Worm (Caenorhabditis elegans) whole organism, young adult: ENCODE measurements around the gene T13A10.64.

Experiments
- F10E7.11 ChIP-seq: sonication (generic microtip); optimal IDR thresholded peaks from 2 replicates; lab custom pipeline; 2017; ENCODE audit warnings: mild to moderate bottlenecking, missing genetic modification characterization, moderate library complexity, missing compliant biosample characterization
- F52B5.7 ChIP-seq: sonication (generic microtip); optimal IDR thresholded peaks from 2 replicates; lab custom pipeline; 2016; ENCODE audit warnings: mild to moderate bottlenecking, missing genetic modification characterization, missing compliant biosample characterization
- F55B11.4 ChIP-seq: sonication (generic microtip); optimal IDR thresholded peaks from 2 replicates; lab custom pipeline; 2016; ENCODE audit warnings: missing compliant biosample characterization, missing genetic modification characterization, borderline replicate concordance; ENCODE audit not compliant: insufficient read depth
- T07F8.4 ChIP-seq: sonication (generic microtip); optimal IDR thresholded peaks from 2 replicates; lab custom pipeline; 2016; ENCODE audit warnings: mild to moderate bottlenecking, missing genetic modification characterization, moderate library complexity, missing compliant biosample characterization
- ama-1 ChIP-seq, 3 experiments: fragments of 150-350 bp in 1 of 3; sonication (generic microtip) in 2 of 3; optimal IDR thresholded peaks; 2 replicates each; lab custom pipeline; 2014 to 2018; ENCODE audit warnings: missing biosample characterization in 2 of 3, missing genetic modification characterization in 2 of 3, missing genetic modification reagents in 2 of 3
- atf-7 ChIP-seq: sonication (generic microtip); optimal IDR thresholded peaks from 2 replicates; lab custom pipeline; 2017; ENCODE audit warnings: mild to moderate bottlenecking, missing genetic modification characterization, missing compliant biosample characterization
- attf-3 ChIP-seq: fragments of 200-800 bp; sonication (Bioruptor generic); conservative IDR thresholded peaks from 2 replicates; pipeline ENCODE4 v1.3.6; 2022; ENCODE audit warnings: missing genetic modification reagents, missing genetic modification characterization, missing compliant biosample characterization
- attf-6 ChIP-seq: fragments of 200-800 bp; sonication (Bioruptor generic); IDR thresholded peaks from 2 replicates; pipeline ENCODE4 v1.3.6; 2022; ENCODE audit warnings: missing genetic modification reagents, missing genetic modification characterization, missing compliant biosample characterization
- ceh-27 ChIP-seq: fragments of 200-800 bp; sonication (Bioruptor generic); optimal IDR thresholded peaks from 2 replicates; lab custom pipeline; 2018; ENCODE audit warnings: mild to moderate bottlenecking, missing genetic modification characterization, moderate library complexity, missing compliant biosample characterization
- ceh-40 ChIP-seq: fragments of 200-800 bp; sonication (Bioruptor generic); IDR thresholded peaks from 2 replicates; pipeline ENCODE4 v1.3.6; 2022; ENCODE audit warnings: missing genetic modification characterization, missing compliant biosample characterization
- chd-7 ChIP-seq: sonication (generic microtip); optimal IDR thresholded peaks from 2 replicates; lab custom pipeline; 2016; ENCODE audit warnings: mild to moderate bottlenecking, missing genetic modification characterization, moderate library complexity, missing compliant biosample characterization
- dpff-1 ChIP-seq: sonication (generic microtip); optimal IDR thresholded peaks from 2 replicates; lab custom pipeline; 2017; ENCODE audit warnings: mild to moderate bottlenecking, missing genetic modification characterization, missing compliant biosample characterization
- egl-18 ChIP-seq: fragments of 200-800 bp; sonication (Bioruptor generic); IDR thresholded peaks from 2 replicates; pipeline ENCODE4 v1.3.6; 2022; ENCODE audit warnings: missing genetic modification reagents, missing genetic modification characterization, missing compliant biosample characterization
- hlh-26 ChIP-seq: fragments of 200-800 bp; sonication (Bioruptor generic); conservative IDR thresholded peaks from 2 replicates; pipeline ENCODE4 v1.3.6; 2022; ENCODE audit warnings: missing genetic modification reagents, missing genetic modification characterization, missing compliant biosample characterization
- hsf-1 ChIP-seq: fragments of 200-800 bp; sonication (Bioruptor generic); IDR thresholded peaks from 2 replicates; pipeline ENCODE4 v1.3.6; 2022; ENCODE audit warnings: missing genetic modification reagents, missing genetic modification characterization, missing compliant biosample characterization
- lag-1 ChIP-seq: fragments of 200-800 bp; sonication (Bioruptor generic); IDR thresholded peaks from 2 replicates; pipeline ENCODE4 v1.3.6; 2022; ENCODE audit warnings: missing genetic modification reagents, missing genetic modification characterization, missing compliant biosample characterization
- lin-40 ChIP-seq: sonication (generic microtip); optimal IDR thresholded peaks from 2 replicates; lab custom pipeline; 2016; ENCODE audit warnings: missing genetic modification characterization, mild to moderate bottlenecking, missing compliant biosample characterization, missing genotype, missing genetic modification reagents
- madf-10 ChIP-seq: sonication (generic microtip); optimal IDR thresholded peaks from 2 replicates; lab custom pipeline; 2016; ENCODE audit warnings: mild to moderate bottlenecking, missing genetic modification characterization, missing compliant biosample characterization
- madf-3 ChIP-seq: fragments of 200-800 bp; sonication (Bioruptor generic); IDR thresholded peaks from 2 replicates; pipeline ENCODE4 v1.3.6; 2022; ENCODE audit warnings: missing genetic modification reagents, missing genetic modification characterization, missing compliant biosample characterization
- madf-6 ChIP-seq: fragments of 200-800 bp; sonication (Bioruptor generic); IDR thresholded peaks from 2 replicates; pipeline ENCODE4 v1.3.6; 2022; ENCODE audit warnings: missing genetic modification reagents, missing genetic modification characterization, missing compliant biosample characterization
- nhr-80 ChIP-seq: sonication (generic microtip); optimal IDR thresholded peaks from 2 replicates; lab custom pipeline; 2016; ENCODE audit warnings: missing genetic modification characterization, missing compliant biosample characterization
- nhr-90 ChIP-seq: sonication (generic microtip); optimal IDR thresholded peaks from 2 replicates; lab custom pipeline; 2016; ENCODE audit warnings: missing genotype, mild to moderate bottlenecking, missing genetic modification characterization, missing compliant biosample characterization
- pha-4 ChIP-seq: fragments of 150-350 bp; sonication (generic microtip); optimal IDR thresholded peaks from 2 replicates; lab custom pipeline; 2014; ENCODE audit warnings: missing biosample characterization, missing genetic modification reagents, missing genetic modification characterization
- rcor-1 ChIP-seq: fragments of 200-800 bp; sonication (Bioruptor generic); IDR thresholded peaks from 2 replicates; pipeline ENCODE4 v1.3.6; 2022; ENCODE audit warnings: missing genetic modification reagents, missing genetic modification characterization, missing compliant biosample characterization
- rec-8 ChIP-seq, 2 experiments: sonication (generic microtip); optimal IDR thresholded peaks; 2 replicates each; lab custom pipeline; 2016; ENCODE audit warnings: mild to moderate bottlenecking in 2 of 2, missing genetic modification characterization in 2 of 2, missing genetic modification reagents in 2 of 2, missing genotype in 2 of 2, missing biosample characterization in 1 of 2, missing compliant biosample characterization in 1 of 2, moderate library complexity in 1 of 2
- rpc-1 ChIP-seq, 2 experiments: fragments of 150-350 bp in 1 of 2; sonication (generic microtip) in 1 of 2; optimal IDR thresholded peaks; 2 replicates each; lab custom pipeline; 2014 to 2018; ENCODE audit warnings: missing biosample characterization in 1 of 2, missing genetic modification characterization in 1 of 2, missing genetic modification reagents in 1 of 2, missing genotype in 1 of 2
- somi-1 ChIP-seq: fragments of 200-800 bp; sonication (Bioruptor generic); optimal IDR thresholded peaks from 2 replicates; lab custom pipeline; 2018; ENCODE audit warnings: mild to moderate bottlenecking, missing genetic modification characterization, missing compliant biosample characterization
- sptf-2 ChIP-seq: fragments of 200-800 bp; sonication (Bioruptor generic); optimal IDR thresholded peaks from 2 replicates; lab custom pipeline; 2018; ENCODE audit warnings: mild to moderate bottlenecking, missing genetic modification characterization, missing compliant biosample characterization
- tbp1 ChIP-seq: fragments of 200-800 bp; sonication (Bioruptor generic); optimal IDR thresholded peaks from 2 replicates; lab custom pipeline; 2018; ENCODE audit warnings: mild to moderate bottlenecking, missing genetic modification characterization, missing compliant biosample characterization
- unc-130 ChIP-seq: sonication (generic microtip); optimal IDR thresholded peaks from 2 replicates; lab custom pipeline; 2016; ENCODE audit warnings: missing genetic modification reagents, missing genetic modification characterization, missing compliant biosample characterization
- unc-62 ChIP-seq: fragments of 150-350 bp; optimal IDR thresholded peaks from 2 replicates; lab custom pipeline; 2014; ENCODE audit warnings: missing biosample characterization, missing genetic modification reagents, missing genetic modification characterization
- ztf-28 ChIP-seq: fragments of 200-800 bp; sonication (Bioruptor generic); IDR thresholded peaks from 2 replicates; pipeline ENCODE4 v1.3.6; 2022; ENCODE audit warnings: missing genetic modification reagents, missing genetic modification characterization, missing compliant biosample characterization
- ztf-3 ChIP-seq: fragments of 200-800 bp; sonication (Bioruptor generic); optimal IDR thresholded peaks from 2 replicates; lab custom pipeline; 2018; ENCODE audit warnings: mild to moderate bottlenecking, missing genetic modification characterization, missing compliant biosample characterization

The T13A10.64 gene

DNA sequence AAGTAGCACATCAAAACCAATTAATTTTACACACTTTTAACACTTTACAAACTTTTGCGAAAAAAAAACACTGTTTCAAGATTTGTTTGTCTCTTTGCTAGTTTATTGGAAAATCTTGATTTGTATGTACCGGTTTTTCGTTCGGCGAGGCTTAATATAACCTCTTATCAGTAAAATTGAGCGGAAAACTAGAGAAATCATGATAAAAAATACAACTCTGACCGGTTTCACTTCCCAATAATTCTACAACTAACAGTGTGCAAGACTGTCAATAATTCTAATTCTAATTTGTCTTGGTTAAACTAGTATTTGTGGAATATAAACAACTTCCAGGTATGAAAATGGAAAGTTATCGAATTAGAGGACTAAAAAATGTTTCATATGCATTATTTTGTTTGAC, 32.9 kb upstream of the T13A10.64 start, which contains the start of gene C49A9.3:
C49A9.3 (plus strand) TSS at position 212 of the 400 bp plus-strand sequence.
- TF ChIP-seq somi-1 (GFP tag; lab: Kevin White, UChicago) (no peak), nhr-80 (tag; lab: Kevin White, UChicago) (peak; percentile 64), F55B11.4 (tag; lab: Kevin White, UChicago) (no peak)

DNA sequence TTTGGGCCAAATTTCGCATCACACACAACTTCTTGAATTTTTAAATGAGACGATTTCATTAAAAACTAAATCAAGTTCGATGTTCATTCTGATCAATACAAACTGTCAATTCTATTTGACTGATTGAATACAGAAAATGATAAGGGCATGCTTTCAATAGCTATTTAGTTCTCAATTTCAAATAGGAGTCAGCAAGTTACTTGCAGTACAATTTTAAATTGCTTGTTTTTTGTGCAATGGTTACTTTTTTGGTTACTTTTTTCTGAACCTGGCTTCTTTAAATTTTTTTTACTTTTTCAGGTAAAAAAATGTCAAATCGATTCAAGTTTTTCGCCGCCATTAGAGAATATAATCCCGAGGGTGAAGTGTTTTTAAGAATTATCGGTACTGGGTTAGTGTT, 29.6 kb upstream of the T13A10.64 start, which contains the start of gene C49A9.2:
C49A9.2 (plus strand) TSS at position 301 of the 400 bp plus-strand sequence.
- TF ChIP-seq nhr-80 (tag; lab: Kevin White, UChicago), result peak; percentile 38
- TF ChIP-seq atf-7 (tag; lab: Kevin White, UChicago), result no peak

ce11 chrIV:6227974-6228373, 26.8 kb upstream of the T13A10.64 start, which contains the start of gene C49A9.1:
Gene C49A9.1, plus strand, starts transcription at chrIV:6228190.
- TF ChIP-seq sptf-2 (no peak), ama-1 (optimal IDR thresholded peaks at IDR 0.05; lab: Kevin White, UChicago) (no peak), ama-1 (GFP tag; optimal IDR thresholded peaks at IDR 0.05; lab: Kevin White, UChicago) (no peak), F10E7.11 (tag; lab: Kevin White, UChicago) (no peak), nhr-80 (tag; lab: Kevin White, UChicago) (peak; percentile 19), hlh-26 (GFP tag; lab: Robert Waterston, UW) (no peak), ztf-3 (GFP tag; lab: Kevin White, UChicago) (no peak), ceh-27 (GFP tag; lab: Kevin White, UChicago) (no peak), unc-130 (GFP tag; lab: Kevin White, UChicago) (no peak), chd-7 (no peak)

DNA sequence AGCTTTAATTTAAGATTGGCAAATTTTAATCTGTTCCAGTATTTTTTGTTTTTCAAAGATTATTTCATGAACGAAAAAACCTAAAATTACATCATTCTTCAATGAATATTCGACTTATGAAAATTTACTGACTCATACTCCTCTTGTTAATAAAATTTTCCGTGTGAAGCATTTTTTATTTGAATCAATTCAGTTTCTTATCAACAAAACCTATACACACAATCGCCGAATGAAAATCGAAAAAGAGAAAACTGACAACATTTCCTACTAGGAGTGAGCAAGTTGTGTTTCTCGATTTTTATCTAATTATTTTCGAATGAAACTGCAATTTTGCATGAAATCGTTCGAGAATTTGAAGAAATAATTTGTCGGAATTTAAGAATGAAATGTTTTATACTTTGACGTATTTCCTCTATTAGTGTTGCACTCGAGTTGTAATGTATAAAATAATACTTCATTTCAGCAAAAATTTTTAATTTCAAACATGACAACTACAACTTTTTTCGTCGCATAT, 24.1 kb upstream of the T13A10.64 start, which contains the start of gene F58F9.4:
F58F9.4 (plus strand) TSS at position 464 of the 514 bp plus-strand sequence.
- TF ChIP-seq F52B5.7 (tag; lab: Kevin White, UChicago) (no peak), nhr-80 (tag; lab: Kevin White, UChicago) (peak; percentile 37)

ce11 chrIV:6232769-6233290, 21.9 kb upstream of the T13A10.64 start, which contains the start of gene F58F9.3:
Gene F58F9.3, plus strand, starts transcription at chrIV:6233240.
- TF ChIP-seq nhr-80 (tag; lab: Kevin White, UChicago) (peak; percentile 37), dpff-1 (tag; lab: Kevin White, UChicago) (no peak)

ce11 chrIV:6237508-6238227, 17.1 kb upstream of the T13A10.64 start, which contains the start of the genes F58F9.6 and F58F9.8:
Gene F58F9.6, minus strand, starts transcription at chrIV:6237608.
Gene F58F9.8, plus strand, starts transcription at chrIV:6238177.
- TF ChIP-seq T07F8.4 (tag; lab: Kevin White, UChicago), result no peak
- TF ChIP-seq ceh-40 (GFP tag; lab: Robert Waterston, UW), result no peak
- no peak for TF ChIP-seq pha-4 (tag; lab: Kevin White, UChicago)
- TF ChIP-seq egl-18 (GFP tag; lab: Robert Waterston, UW), result no peak
- no peak for TF ChIP-seq madf-3 (GFP tag; lab: Robert Waterston, UW)
- TF ChIP-seq lag-1 (GFP tag; lab: Robert Waterston, UW), result no peak
- no peak for TF ChIP-seq atf-7 (tag; lab: Kevin White, UChicago)
- no peak for TF ChIP-seq madf-10 (tag; lab: Kevin White, UChicago)
- TF ChIP-seq rec-8 (tag; optimal IDR thresholded peaks at IDR 0.05; lab: Kevin White, UChicago), result no peak
- TF ChIP-seq ztf-28 (GFP tag; lab: Robert Waterston, UW), result no peak
- TF ChIP-seq hlh-26 (GFP tag; lab: Robert Waterston, UW), result no peak

DNA sequence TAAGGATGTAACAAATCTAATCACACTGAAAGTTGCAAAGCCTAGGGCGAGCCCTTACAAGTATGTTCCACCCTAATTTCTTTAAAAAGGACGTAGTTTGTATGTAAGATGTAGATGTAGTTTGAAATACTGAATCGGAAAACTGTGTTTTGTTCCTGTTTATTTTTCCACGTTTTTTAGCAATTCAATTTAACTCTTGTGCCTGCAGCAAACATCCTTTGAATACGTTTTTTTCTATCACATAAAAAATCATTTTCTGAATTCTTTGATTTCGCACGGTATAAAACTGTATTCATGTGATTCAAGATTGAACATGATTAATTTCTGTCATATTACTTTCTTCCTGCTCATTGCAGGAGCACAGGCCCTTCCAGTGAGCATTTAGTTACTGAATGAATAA, 14.7 kb upstream of the T13A10.64 start, which contains the start of gene F58F9.9:
F58F9.9 (plus strand) TSS at position 301 of the 400 bp plus-strand sequence.
- TF ChIP-seq nhr-90 (no peak), tbp1 (GFP tag; lab: Kevin White, UChicago) (no peak), hsf-1 (GFP tag; lab: Robert Waterston, UW) (no peak), chd-7 (no peak), attf-3 (no peak), unc-62 (GFP tag; lab: Kevin White, UChicago) (no peak), attf-6 (no peak), F55B11.4 (tag; lab: Kevin White, UChicago) (no peak), rcor-1 (GFP tag; lab: Robert Waterston, UW) (no peak), T07F8.4 (tag; lab: Kevin White, UChicago) (no peak), rpc-1 (optimal IDR thresholded peaks at IDR 0.05; lab: Kevin White, UChicago) (no peak), rpc-1 (tag; optimal IDR thresholded peaks at IDR 0.05; lab: Kevin White, UChicago) (no peak), ceh-40 (GFP tag; lab: Robert Waterston, UW) (no peak), madf-6 (GFP tag; lab: Robert Waterston, UW) (no peak), lin-40 (tag; lab: Kevin White, UChicago) (no peak)
